ENCODE assay signal across 5 fruit fly cellular contexts in the genomic region with DNA sequence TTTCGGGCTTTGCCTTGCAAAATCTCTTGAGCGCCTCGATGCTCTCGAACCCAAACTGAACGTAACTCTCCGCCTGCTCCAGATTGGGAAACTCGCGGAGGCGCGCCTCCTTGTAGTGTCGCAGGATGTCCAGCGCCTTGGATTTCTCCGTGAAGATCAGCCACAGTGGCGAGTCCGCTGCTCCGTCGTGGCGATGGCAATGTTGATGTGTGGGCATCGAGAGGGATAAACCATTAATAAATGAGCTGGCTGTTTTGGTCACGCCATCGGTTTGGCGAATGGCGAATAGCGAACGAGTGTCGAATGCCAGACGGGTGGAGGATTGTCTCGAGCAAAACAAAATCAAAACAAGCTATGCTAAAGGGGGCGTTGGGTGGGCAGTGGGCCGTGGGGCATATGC.
TF ChIP-seq lines count a peak whose summit lies in the region.

No protein-coding gene starts in this region.

- TF ChIP-seq CTCF in whole organism, embryonic (GFP tag; optimal IDR thresholded peaks at IDR 0.05; lab: Kevin White, UChicago), result no peak

TF ChIP-seq in whole organism, adult, 20 proteins besides CTCF, POLR2A, EP300 and RAD21:
- TF ChIP-seq CG7101 (tag; optimal IDR thresholded peaks at IDR 0.05; lab: Kevin White, UChicago), result no peak
- peak; percentile 18 for TF ChIP-seq bab1 (GFP tag; optimal IDR thresholded peaks at IDR 0.05; lab: Kevin White, UChicago)
- no peak for TF ChIP-seq toe (GFP tag; optimal IDR thresholded peaks at IDR 0.05; lab: Kevin White, UChicago)
- TF ChIP-seq CG7045 (GFP tag; optimal IDR thresholded peaks at IDR 0.05; lab: Kevin White, UChicago), result peak; percentile 10

TF ChIP-seq in whole organism, embryonic, 481 proteins besides CTCF, POLR2A, EP300 and RAD21:
- TF ChIP-seq CG7271 (tag; optimal IDR thresholded peaks at IDR 0.05; lab: Kevin White, UChicago) (no peak), br (optimal IDR thresholded peaks at IDR 0.05; lab: Kevin White, UChicago) (no peak), CG32532 (GFP tag; IDR thresholded peaks at IDR 0.05; lab: Robert Waterston, UW) (0 out of 2 replicates have a peak, but pooled peaks have one; percentile 11), slbo (GFP tag; IDR thresholded peaks at IDR 0.05; lab: Robert Waterston, UW) (no peak), ase (GFP tag; IDR thresholded peaks at IDR 0.05; lab: Robert Waterston, UW) (no peak), btn (GFP tag; optimal IDR thresholded peaks at IDR 0.05; lab: Kevin White, UChicago) (no peak), D19B (GFP tag; optimal IDR thresholded peaks at IDR 0.05; lab: Kevin White, UChicago) (no peak), Med (GFP tag; lab: Kevin White, UChicago) (peak; percentile 62), CG17186 (GFP tag; optimal IDR thresholded peaks at IDR 0.05; lab: Kevin White, UChicago) (no peak)

TF ChIP-seq in whole organism, prepupa, 60 proteins besides CTCF, POLR2A, EP300 and RAD21:
- TF ChIP-seq Eip78C (GFP tag; lab: Kevin White, UChicago) (peak; percentile 8), ss (GFP tag; optimal IDR thresholded peaks at IDR 0.05; lab: Kevin White, UChicago) (peak in 1 of 2 experiments; percentile 21), acj6 (GFP tag; optimal IDR thresholded peaks at IDR 0.05; lab: Kevin White, UChicago) (no peak), fd85E (GFP tag; optimal IDR thresholded peaks at IDR 0.05; lab: Kevin White, UChicago) (no peak), CG6163 (GFP tag; IDR thresholded peaks at IDR 0.05; lab: Robert Waterston, UW) (no peak), svp (GFP tag; lab: Kevin White, UChicago) (peak; percentile 60), eg (GFP tag; IDR thresholded peaks at IDR 0.05; lab: Robert Waterston, UW) (0 out of 3 replicates have a peak, but pooled peaks have one; percentile 11), Smox (GFP tag; optimal IDR thresholded peaks at IDR 0.05; lab: Kevin White, UChicago) (no peak)

TF ChIP-seq in whole organism, pupa, 21 proteins besides CTCF, POLR2A, EP300 and RAD21:
- 0 out of 3 replicates have a peak, but pooled peaks have one; percentile 26 for TF ChIP-seq CG4496 (GFP tag; IDR thresholded peaks at IDR 0.05; lab: Robert Waterston, UW)
- no peak for TF ChIP-seq Snoo (tag; optimal IDR thresholded peaks at IDR 0.05; lab: Kevin White, UChicago)

TF ChIP-seq in whole organism, wandering third instar larva, 38 proteins besides CTCF, POLR2A, EP300 and RAD21:
- TF ChIP-seq HLH106 (tag; optimal IDR thresholded peaks at IDR 0.05; lab: Kevin White, UChicago) (no peak), psq (GFP tag; optimal IDR thresholded peaks at IDR 0.05; lab: Kevin White, UChicago) (peak; percentile 29), Rel (GFP tag; optimal IDR thresholded peaks at IDR 0.05; lab: Kevin White, UChicago) (no peak), Rel (tag; optimal IDR thresholded peaks at IDR 0.05; lab: Kevin White, UChicago) (no peak), tai (GFP tag; optimal IDR thresholded peaks at IDR 0.05; lab: Kevin White, UChicago) (no peak), Mio (GFP tag; optimal IDR thresholded peaks at IDR 0.05; lab: Kevin White, UChicago) (no peak)
TF ChIP-seq in whole organism, wandering third instar larva: peak in this region for 1.
